Fruit fly (Drosophila melanogaster) whole organism, embryonic: ENCODE data around the gene CG14036.

Experiments
- CG10267 ChIP-seq: fragments of 200-800 bp; sonication (Bioruptor generic); optimal IDR thresholded peaks from 2 replicates; lab custom pipeline; 2018; ENCODE audit warnings: missing biosample characterization, mild to moderate bottlenecking, missing genetic modification characterization, moderate library complexity
- CG11456 ChIP-seq: fragments of 200-800 bp; sonication (Bioruptor generic); IDR thresholded peaks from 3 replicates; pipeline ENCODE4 v1.3.6; 2022; ENCODE audit warnings: missing biosample characterization, missing genetic modification characterization
- CG11695 ChIP-seq: fragments of 200-800 bp; sonication (Bioruptor generic); IDR thresholded peaks from 3 replicates; pipeline ENCODE4 v1.3.6; 2022; ENCODE audit warnings: missing biosample characterization, missing genetic modification characterization
- CG12104 ChIP-seq: fragments of 200-800 bp; sonication (Bioruptor generic); optimal IDR thresholded peaks from 3 replicates; lab custom pipeline; 2016; ENCODE audit warnings: missing biosample characterization, missing genetic modification characterization
- CG1233 ChIP-seq: fragments of 200-800 bp; sonication (Bioruptor generic); optimal IDR thresholded peaks from 4 replicates; lab custom pipeline; 2018; ENCODE audit warnings: missing biosample characterization, mild to moderate bottlenecking, missing genetic modification characterization
- CG13123 ChIP-seq: fragments of 200-800 bp; sonication (Bioruptor generic); optimal IDR thresholded peaks from 2 replicates; lab custom pipeline; 2016; ENCODE audit warnings: missing biosample characterization, missing genetic modification characterization
- CG1647 ChIP-seq: fragments of 200-800 bp; sonication (Bioruptor generic); optimal IDR thresholded peaks from 3 replicates; lab custom pipeline; 2016; ENCODE audit warnings: missing biosample characterization, missing genetic modification characterization
- CG16815 ChIP-seq: fragments of 200-800 bp; sonication (Bioruptor generic); optimal IDR thresholded peaks from 3 replicates; lab custom pipeline; 2017; ENCODE audit warnings: missing biosample characterization, mild to moderate bottlenecking, missing genetic modification characterization
- CG18619 ChIP-seq: fragments of 200-800 bp; sonication (Bioruptor generic); optimal IDR thresholded peaks from 3 replicates; lab custom pipeline; 2017; ENCODE audit warnings: missing biosample characterization, mild to moderate bottlenecking, missing genetic modification characterization
- CG2678 ChIP-seq: fragments of 200-800 bp; sonication (Bioruptor generic); optimal IDR thresholded peaks from 3 replicates; lab custom pipeline; 2019; ENCODE audit warnings: missing biosample characterization, mild to moderate bottlenecking, missing genetic modification characterization, moderate library complexity
- CG32532 ChIP-seq: fragments of 200-800 bp; sonication (Bioruptor generic); IDR thresholded peaks from 2 replicates; pipeline ENCODE4 v1.3.6; 2022; ENCODE audit warnings: missing biosample characterization, missing genetic modification characterization
- CG33213 ChIP-seq: fragments of 200-800 bp; sonication (Bioruptor generic); optimal IDR thresholded peaks from 3 replicates; lab custom pipeline; 2016; ENCODE audit warnings: missing biosample characterization, missing genetic modification characterization
- CG33557 ChIP-seq: fragments of 200-800 bp; sonication (Bioruptor generic); optimal IDR thresholded peaks from 2 replicates; lab custom pipeline; 2019; ENCODE audit warnings: missing biosample characterization, mild to moderate bottlenecking, missing genetic modification characterization, moderate library complexity
- CG3838 ChIP-seq: fragments of 200-800 bp; sonication (Bioruptor generic); optimal IDR thresholded peaks from 3 replicates; lab custom pipeline; 2016; ENCODE audit warnings: missing biosample characterization, missing genetic modification characterization
- CG43689 ChIP-seq: fragments of 200-800 bp; sonication (Bioruptor generic); IDR thresholded peaks from 2 replicates; pipeline ENCODE4 v1.3.6; 2022; ENCODE audit warnings: missing biosample characterization, missing genetic modification characterization
- CG4404 ChIP-seq: fragments of 200-800 bp; sonication (Bioruptor generic); IDR thresholded peaks from 2 replicates; pipeline ENCODE4 v1.3.6; 2022; ENCODE audit warnings: missing biosample characterization, missing genetic modification characterization
- CG7745 ChIP-seq: fragments of 200-800 bp; sonication (Bioruptor generic); optimal IDR thresholded peaks from 2 replicates; lab custom pipeline; 2018; ENCODE audit warnings: missing biosample characterization, mild to moderate bottlenecking, missing genetic modification characterization, moderate library complexity
- CG7963 ChIP-seq: fragments of 200-800 bp; sonication (Bioruptor generic); IDR thresholded peaks from 3 replicates; pipeline ENCODE4 v1.3.6; 2022; ENCODE audit warnings: missing biosample characterization, missing genetic modification characterization; ENCODE audit not compliant: partially characterized antibody
- CG8765 ChIP-seq: fragments of 200-800 bp; sonication (Bioruptor generic); IDR thresholded peaks from 2 replicates; pipeline ENCODE4 v1.3.6; 2022; ENCODE audit warnings: missing biosample characterization, missing genetic modification characterization
- CG8944 ChIP-seq: fragments of 200-800 bp; sonication (Bioruptor generic); optimal IDR thresholded peaks from 3 replicates; lab custom pipeline; 2016; ENCODE audit warnings: missing biosample characterization, missing genetic modification characterization
- Doc3 ChIP-seq: fragments of 200-800 bp; sonication (Bioruptor generic); IDR thresholded peaks from 3 replicates; pipeline ENCODE4 v1.3.6; 2022; ENCODE audit warnings: missing biosample characterization, missing genetic modification characterization; ENCODE audit not compliant: partially characterized antibody
- Drgx ChIP-seq: fragments of 200-800 bp; sonication (Bioruptor generic); IDR thresholded peaks from 2 replicates; pipeline ENCODE4 v1.3.6; 2022; ENCODE audit warnings: missing biosample characterization, missing genetic modification characterization
- Hr3 ChIP-seq: fragments of 200-800 bp; sonication (Bioruptor generic); optimal IDR thresholded peaks from 3 replicates; lab custom pipeline; 2016; ENCODE audit warnings: missing biosample characterization, missing genetic modification characterization
- Meics ChIP-seq: fragments of 200-800 bp; sonication (Bioruptor generic); optimal IDR thresholded peaks from 2 replicates; lab custom pipeline; 2017; ENCODE audit warnings: missing biosample characterization, mild to moderate bottlenecking, missing genetic modification characterization
- Mes4 ChIP-seq: fragments of 200-800 bp; sonication (Bioruptor generic); optimal IDR thresholded peaks from 2 replicates; lab custom pipeline; 2016; ENCODE audit warnings: missing biosample characterization, missing genetic modification characterization
- PHDP ChIP-seq: fragments of 200-800 bp; sonication (Bioruptor generic); optimal IDR thresholded peaks from 3 replicates; lab custom pipeline; 2018; ENCODE audit warnings: missing biosample characterization, mild to moderate bottlenecking, missing genetic modification characterization, moderate library complexity
- Ravus ChIP-seq: fragments of 200-800 bp; sonication (Bioruptor generic); IDR thresholded peaks from 2 replicates; pipeline ENCODE4 v1.3.6; 2022; ENCODE audit warnings: missing biosample characterization, missing genetic modification characterization
- ase ChIP-seq: fragments of 200-800 bp; sonication (Bioruptor generic); IDR thresholded peaks from 3 replicates; pipeline ENCODE4 v1.3.6; 2022; ENCODE audit warnings: missing biosample characterization, missing genetic modification characterization
- bcd ChIP-seq: fragments of 200-800 bp; sonication (Bioruptor generic); optimal IDR thresholded peaks from 2 replicates; lab custom pipeline; 2017; ENCODE audit warnings: missing biosample characterization, mild to moderate bottlenecking, missing genetic modification characterization
- bowl ChIP-seq: fragments of 200-800 bp; sonication (Bioruptor generic); IDR thresholded peaks from 2 replicates; pipeline ENCODE4 v1.3.6; 2022; ENCODE audit warnings: missing biosample characterization, missing genetic modification characterization
- bsh ChIP-seq, 2 experiments: fragments of 200-800 bp; sonication (Bioruptor generic); optimal IDR thresholded peaks; 2 replicates each; lab custom pipeline; 2017 to 2018; ENCODE audit warnings: mild to moderate bottlenecking in 2 of 2, missing biosample characterization in 2 of 2, missing genetic modification characterization in 2 of 2, moderate library complexity in 1 of 2
- croc ChIP-seq: fragments of 200-800 bp; sonication (Bioruptor generic); conservative IDR thresholded peaks from 3 replicates; pipeline ENCODE4 v1.3.6; 2022; ENCODE audit warnings: missing biosample characterization, missing genetic modification characterization
- dan ChIP-seq: fragments of 200-800 bp; sonication (Bioruptor generic); IDR thresholded peaks from 2 replicates; pipeline ENCODE4 v1.3.6; 2022; ENCODE audit warnings: missing biosample characterization, missing genetic modification characterization
- danr ChIP-seq: fragments of 200-800 bp; sonication (Bioruptor generic); IDR thresholded peaks from 2 replicates; pipeline ENCODE4 v1.3.6; 2022; ENCODE audit warnings: missing biosample characterization, missing genetic modification characterization
- dm ChIP-seq: fragments of 200-800 bp; sonication (Bioruptor generic); optimal IDR thresholded peaks from 3 replicates; lab custom pipeline; 2016; ENCODE audit warnings: missing biosample characterization, missing genetic modification characterization
- dmrt99B ChIP-seq: fragments of 200-800 bp; sonication (Bioruptor generic); optimal IDR thresholded peaks from 2 replicates; lab custom pipeline; 2018; ENCODE audit warnings: missing biosample characterization, mild to moderate bottlenecking, missing genetic modification characterization, moderate library complexity
- dpn ChIP-seq, 2 experiments: fragments of 200-800 bp; sonication (Bioruptor generic); optimal IDR thresholded peaks; 3 replicates each; lab custom pipeline; 2016; ENCODE audit warnings: missing biosample characterization in 2 of 2, missing genetic modification characterization in 2 of 2
- grn ChIP-seq: fragments of 200-800 bp; sonication (Bioruptor generic); optimal IDR thresholded peaks from 3 replicates; lab custom pipeline; 2017; ENCODE audit warnings: missing biosample characterization, missing genetic modification characterization
- gt ChIP-seq: fragments of 200-800 bp; sonication (Bioruptor generic); IDR thresholded peaks from 2 replicates; pipeline ENCODE4 v1.3.6; 2022; ENCODE audit warnings: missing biosample characterization, missing genetic modification characterization
- inv ChIP-seq: fragments of 200-800 bp; sonication (Bioruptor generic); IDR thresholded peaks from 2 replicates; pipeline ENCODE4 v1.3.6; 2022; ENCODE audit warnings: missing biosample characterization, missing genetic modification characterization; ENCODE audit not compliant: partially characterized antibody
- jigr1 ChIP-seq: fragments of 200-800 bp; sonication (Bioruptor generic); IDR thresholded peaks from 3 replicates; pipeline ENCODE4 v1.3.6; 2022; ENCODE audit warnings: missing biosample characterization, missing genetic modification characterization
- ken ChIP-seq: fragments of 200-800 bp; sonication (Bioruptor generic); IDR thresholded peaks from 3 replicates; pipeline ENCODE4 v1.3.6; 2022; ENCODE audit warnings: missing biosample characterization, missing genetic modification characterization
- mirr ChIP-seq: fragments of 200-800 bp; sonication (Bioruptor generic); optimal IDR thresholded peaks from 3 replicates; lab custom pipeline; 2018; ENCODE audit warnings: missing biosample characterization, mild to moderate bottlenecking, missing genetic modification characterization
- org-1 ChIP-seq: fragments of 200-800 bp; sonication (Bioruptor generic); optimal IDR thresholded peaks from 2 replicates; lab custom pipeline; 2017; ENCODE audit warnings: missing biosample characterization, missing genetic modification characterization
- phol ChIP-seq: fragments of 200-800 bp; sonication (Bioruptor generic); optimal IDR thresholded peaks from 3 replicates; lab custom pipeline; 2018; ENCODE audit warnings: missing biosample characterization, mild to moderate bottlenecking, missing genetic modification characterization, moderate library complexity
- pzg ChIP-seq: fragments of 200-800 bp; sonication (Bioruptor generic); optimal IDR thresholded peaks from 3 replicates; lab custom pipeline; 2018; ENCODE audit warnings: missing biosample characterization, mild to moderate bottlenecking, missing genetic modification characterization, moderate library complexity
- ssp ChIP-seq: fragments of 200-800 bp; sonication (Bioruptor generic); IDR thresholded peaks from 2 replicates; pipeline ENCODE4 v1.3.6; 2022; ENCODE audit warnings: missing biosample characterization, missing genetic modification characterization
- sug ChIP-seq: fragments of 200-800 bp; optimal IDR thresholded peaks from 2 replicates; lab custom pipeline; 2019; ENCODE audit warnings: missing biosample characterization, mild to moderate bottlenecking, missing genetic modification characterization, moderate library complexity
- toy ChIP-seq: fragments of 200-800 bp; sonication (Bioruptor generic); IDR thresholded peaks from 2 replicates; pipeline ENCODE4 v1.3.6; 2022; ENCODE audit warnings: missing biosample characterization, missing genetic modification characterization
- ttk ChIP-seq: fragments of 200-800 bp; sonication (Bioruptor generic); IDR thresholded peaks from 2 replicates; pipeline ENCODE4 v2.1.2; 2022; ENCODE audit warnings: missing biosample characterization, missing genetic modification characterization
- vnd ChIP-seq: fragments of 200-800 bp; sonication (Bioruptor generic); IDR thresholded peaks from 3 replicates; pipeline ENCODE4 v1.3.6; 2022; ENCODE audit warnings: missing biosample characterization, missing genetic modification characterization; ENCODE audit not compliant: partially characterized antibody
- zfh2 ChIP-seq: fragments of 200-800 bp; sonication (Bioruptor generic); optimal IDR thresholded peaks from 2 replicates; lab custom pipeline; 2016; ENCODE audit warnings: missing biosample characterization, missing genetic modification characterization

CG14036 gene

dm6 chr2L:5043043-5043442 lies 11.8 kb downstream of the CG14036 start, which contains the start of the genes CG33995, CG44000 and CG44001 (continued):
- TF ChIP-seq Mes4 (GFP tag; lab: Kevin White, UChicago) = peak; percentile 11
- peak; percentile 97 for TF ChIP-seq CG10267 (tag; lab: Kevin White, UChicago)
- peak; percentile 59 for TF ChIP-seq CG32532 (GFP tag; lab: Robert Waterston, UW)
- TF ChIP-seq pzg = peak; percentile 97
- peak; percentile 18 for TF ChIP-seq PHDP (tag; lab: Kevin White, UChicago)
- 0 out of 2 replicates have a peak, but pooled peaks have one; percentile 6 for TF ChIP-seq Drgx (GFP tag; lab: Robert Waterston, UW)
- no peak for TF ChIP-seq ttk (GFP tag; lab: Robert Waterston, UW)
- no peak for TF ChIP-seq CG4404 (GFP tag; lab: Robert Waterston, UW)
- TF ChIP-seq CG33557 (GFP tag; lab: Kevin White, UChicago) = peak; percentile 14
- peak; percentile 45 for TF ChIP-seq Meics
- no peak for TF ChIP-seq dan (GFP tag; lab: Robert Waterston, UW)
- no peak for TF ChIP-seq jigr1 (GFP tag; lab: Robert Waterston, UW)
- no peak for TF ChIP-seq CG16815
- TF ChIP-seq CG8944 (GFP tag; lab: Kevin White, UChicago) = peak; percentile 48
- TF ChIP-seq CG7963 (GFP tag; lab: Robert Waterston, UW) = no peak
- TF ChIP-seq toy (GFP tag; lab: Robert Waterston, UW) = no peak
- TF ChIP-seq dpn (GFP tag; optimal IDR thresholded peaks at IDR 0.05; lab: Kevin White, UChicago) = peak; percentile 64 to 76
- peak; percentile 13 for TF ChIP-seq CG18619 (GFP tag; lab: Kevin White, UChicago)
- TF ChIP-seq inv (GFP tag; lab: Robert Waterston, UW) = no peak
- no peak for TF ChIP-seq grn (GFP tag; lab: Kevin White, UChicago)
- TF ChIP-seq CG1647 = peak; percentile 16
- peak; percentile 17; the same call in 1 of the 2 replicates for TF ChIP-seq ssp (GFP tag; lab: Robert Waterston, UW)
- no peak for TF ChIP-seq CG1233 (GFP tag; lab: Kevin White, UChicago)
- no peak for TF ChIP-seq CG11695 (GFP tag; lab: Robert Waterston, UW)
- TF ChIP-seq org-1 (GFP tag; lab: Kevin White, UChicago) = no peak
- no peak for TF ChIP-seq CG7745
- no peak for TF ChIP-seq Ravus (GFP tag; lab: Robert Waterston, UW)
- peak; percentile 66 for TF ChIP-seq phol (tag; lab: Kevin White, UChicago)
- peak; percentile 33 for TF ChIP-seq sug
- TF ChIP-seq CG33213 = peak; percentile 79
- no peak for TF ChIP-seq croc
- TF ChIP-seq CG8765 = no peak
- TF ChIP-seq dmrt99B (tag; lab: Kevin White, UChicago) = no peak
- TF ChIP-seq danr = no peak
- peak; percentile 83 for TF ChIP-seq CG11456
- TF ChIP-seq Doc3 (GFP tag; lab: Robert Waterston, UW) = no peak
- TF ChIP-seq ken (GFP tag; lab: Robert Waterston, UW) = peak; percentile 76
- peak; percentile 64 for TF ChIP-seq zfh2
- TF ChIP-seq CG43689 (GFP tag; lab: Robert Waterston, UW) = no peak
- no peak for TF ChIP-seq bowl (GFP tag; lab: Robert Waterston, UW)
- no peak for TF ChIP-seq ase (GFP tag; lab: Robert Waterston, UW)
- TF ChIP-seq CG2678 = peak; percentile 31
- no peak for TF ChIP-seq CG13123 (GFP tag; lab: Kevin White, UChicago)
- TF ChIP-seq Hr3 (GFP tag; lab: Kevin White, UChicago) = peak; percentile 46
- no peak for TF ChIP-seq CG12104 (GFP tag; lab: Kevin White, UChicago)
- no peak for TF ChIP-seq CG3838
- peak; percentile 45 for TF ChIP-seq bcd
- no peak for TF ChIP-seq bsh (GFP tag; optimal IDR thresholded peaks at IDR 0.05; lab: Kevin White, UChicago)
- TF ChIP-seq vnd (GFP tag; lab: Robert Waterston, UW) = no peak
- peak; percentile 40 for TF ChIP-seq dm (GFP tag; lab: Kevin White, UChicago)
- TF ChIP-seq gt (GFP tag; lab: Robert Waterston, UW) = no peak
- TF ChIP-seq mirr (GFP tag; lab: Kevin White, UChicago) = peak; percentile 51
